Fruit fly (Drosophila melanogaster) whole organism, pupa: ENCODE results near the gene yin.

Experiments used
- CG10348 ChIP-seq: fragments of 200-800 bp; sonication (Bioruptor generic); IDR thresholded peaks from 2 replicates; pipeline ENCODE4 v1.3.6; 2022; ENCODE audit warnings: missing biosample characterization, missing genetic modification characterization
- CG12605 ChIP-seq: fragments of 200-800 bp; sonication (Bioruptor generic); IDR thresholded peaks from 2 replicates; pipeline ENCODE4 v1.3.6; 2022; ENCODE audit warnings: missing biosample characterization, missing genetic modification characterization
- CG15710 ChIP-seq: fragments of 200-800 bp; sonication (Bioruptor generic); optimal IDR thresholded peaks from 2 replicates; lab custom pipeline; 2018; ENCODE audit warnings: missing biosample characterization, mild to moderate bottlenecking, missing genetic modification characterization, moderate library complexity
- CG8159 ChIP-seq: fragments of 200-800 bp; sonication (Bioruptor generic); optimal IDR thresholded peaks from 3 replicates; lab custom pipeline; 2018; ENCODE audit warnings: missing biosample characterization, mild to moderate bottlenecking, missing genetic modification characterization, moderate library complexity
- CG8301 ChIP-seq: fragments of 200-800 bp; sonication (Bioruptor generic); optimal IDR thresholded peaks from 2 replicates; lab custom pipeline; 2018; ENCODE audit warnings: missing biosample characterization, mild to moderate bottlenecking, missing genetic modification characterization
- Ets98B ChIP-seq: fragments of 200-800 bp; sonication (Bioruptor generic); IDR thresholded peaks from 2 replicates; pipeline ENCODE4 v1.3.6; 2022; ENCODE audit warnings: missing biosample characterization, missing genetic modification characterization
- Pif1A ChIP-seq: fragments of 200-800 bp; sonication (Bioruptor generic); optimal IDR thresholded peaks from 3 replicates; lab custom pipeline; 2016; ENCODE audit warnings: missing biosample characterization, missing genetic modification characterization
- rn ChIP-seq: fragments of 200-800 bp; sonication (Bioruptor generic); IDR thresholded peaks from 2 replicates; pipeline ENCODE4 v1.3.6; 2022; ENCODE audit warnings: missing biosample characterization, missing genetic modification characterization

DNA sequence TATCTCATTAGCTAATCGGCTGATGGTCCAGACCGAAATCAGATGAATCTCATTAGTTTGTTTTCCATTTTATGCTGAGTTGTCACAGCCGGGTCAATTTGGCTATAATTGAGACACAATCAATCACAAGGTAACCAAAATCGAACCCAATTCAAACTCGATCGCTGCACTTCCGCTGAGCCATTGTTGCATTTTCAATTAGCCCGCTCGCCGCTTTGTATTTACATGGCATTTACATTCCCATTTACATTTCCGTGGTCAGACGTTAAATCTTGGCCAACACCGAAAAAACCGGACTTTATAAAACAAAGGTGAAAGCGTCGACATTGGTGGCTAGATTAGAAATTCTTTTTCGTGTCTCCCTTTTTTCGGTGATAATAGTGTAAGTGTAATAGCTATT, 46.7 kb downstream of the yin start:
- no peak for TF ChIP-seq CG8301 (tag; lab: Kevin White, UChicago)
- TF ChIP-seq CG15710 (tag; lab: Kevin White, UChicago) = no peak
- TF ChIP-seq Ets98B (GFP tag; lab: Robert Waterston, UW) = no peak
- no peak for TF ChIP-seq CG10348 (GFP tag; lab: Robert Waterston, UW)
- TF ChIP-seq rn (GFP tag; lab: Robert Waterston, UW) = no peak
- TF ChIP-seq Pif1A (GFP tag; lab: Kevin White, UChicago) = no peak
- TF ChIP-seq CG8159 (tag; lab: Kevin White, UChicago) = no peak
- TF ChIP-seq CG12605 (GFP tag; lab: Robert Waterston, UW) = no peak
